Worm (Caenorhabditis elegans) whole organism, mixed stage, embryonic: ENCODE data around the gene rpl-36.

ENCODE experiments used
- hlh-1 ChIP-seq: fragments of 150-350 bp; optimal IDR thresholded peaks from 2 replicates; lab custom pipeline; 2014; ENCODE audit warnings: missing biosample characterization, missing genetic modification reagents, missing genetic modification characterization
- mep-1 ChIP-seq: fragments of 150-350 bp; optimal IDR thresholded peaks from 2 replicates; lab custom pipeline; 2017; ENCODE audit warnings: missing biosample characterization, missing genetic modification reagents, missing genetic modification characterization, inconsistent platforms

DNA sequence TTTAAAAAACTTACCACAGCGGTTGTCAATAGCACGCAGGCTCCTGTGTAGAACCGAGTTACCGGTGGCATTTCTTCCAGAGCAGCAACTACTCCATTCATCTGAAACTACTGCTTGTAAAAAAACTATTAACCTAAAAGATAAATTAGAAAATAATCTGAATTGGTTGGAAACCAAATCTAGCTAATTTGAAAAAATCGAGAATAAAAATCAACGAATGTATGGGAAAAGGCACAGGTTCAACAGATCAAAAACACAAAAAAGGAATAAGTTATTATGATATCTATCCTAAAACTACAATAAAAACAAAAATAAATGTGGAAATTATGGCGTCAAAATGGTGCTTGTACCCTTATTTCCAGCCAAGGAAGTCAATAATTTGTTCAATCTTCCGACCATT is 43.0 kb downstream of the rpl-36 start, which contains the start of gene der-2:
- TF ChIP-seq mep-1 (tag; lab: Kevin White, UChicago) (no peak), hlh-1 (tag; lab: Kevin White, UChicago) (no peak)
